Worm (Caenorhabditis elegans) whole organism, L4/young adult: Measurements from ENCODE around the gene wrt-3.

ENCODE experiments used
- W03F9.2 ChIP-seq: fragments of 150-350 bp; optimal IDR thresholded peaks from 2 replicates; lab custom pipeline; 2014; ENCODE audit warnings: missing biosample characterization, missing genetic modification characterization
- dao-5 ChIP-seq: sonication (generic microtip); optimal IDR thresholded peaks from 2 replicates; lab custom pipeline; 2016; ENCODE audit warnings: missing genotype, missing genetic modification characterization, moderate library complexity, missing compliant biosample characterization
- him-1 ChIP-seq: sonication (generic microtip); optimal IDR thresholded peaks from 2 replicates; lab custom pipeline; 2016; ENCODE audit warnings: missing genotype, missing genetic modification reagents, missing genetic modification characterization, missing compliant biosample characterization

Gene wrt-3

ce11 chrIV:9510439-9510838 is 33.2 kb upstream of the wrt-3 start, which contains the start of gene C33A12.4:
Gene C33A12.4, minus strand, starts transcription at chrIV:9510569.
- TF ChIP-seq dao-5 (tag; lab: Kevin White, UChicago), result no peak
- TF ChIP-seq him-1 (tag; lab: Kevin White, UChicago), result no peak
- TF ChIP-seq W03F9.2 (tag; lab: Kevin White, UChicago), result no peak

ce11 chrIV:9508612-9509011 is 31.4 kb upstream of the wrt-3 start, which contains the start of gene ethe-1:
Gene ethe-1, minus strand, starts transcription at chrIV:9508761.
- no peak for TF ChIP-seq him-1 (tag; lab: Kevin White, UChicago)
- TF ChIP-seq W03F9.2 (tag; lab: Kevin White, UChicago), result no peak
- no peak for TF ChIP-seq dao-5 (tag; lab: Kevin White, UChicago)

- TF ChIP-seq dao-5 (tag; lab: Kevin White, UChicago) (no peak), him-1 (tag; lab: Kevin White, UChicago) (no peak), W03F9.2 (tag; lab: Kevin White, UChicago) (no peak)
Measured at ce11 chrIV:9506251-9506650, 29.0 kb upstream of the wrt-3 start, which contains the start of gene ttr-9. Gene ttr-9, minus strand, starts transcription at chrIV:9506351.

ce11 chrIV:9500100-9500499 is 22.8 kb upstream of the wrt-3 start, which contains the start of gene ugt-21:
Gene ugt-21, plus strand, starts transcription at chrIV:9500311.
- TF ChIP-seq dao-5 (tag; lab: Kevin White, UChicago) (no peak), him-1 (tag; lab: Kevin White, UChicago) (no peak), W03F9.2 (tag; lab: Kevin White, UChicago) (no peak)

- no peak for TF ChIP-seq W03F9.2 (tag; lab: Kevin White, UChicago)
- no peak for TF ChIP-seq him-1 (tag; lab: Kevin White, UChicago)
- TF ChIP-seq dao-5 (tag; lab: Kevin White, UChicago), result no peak
Measured at ce11 chrIV:9499636-9500035, 22.4 kb upstream of the wrt-3 start.

ce11 chrIV:9498088-9498487 is 20.8 kb upstream of the wrt-3 start, which contains the start of gene sru-4:
Gene sru-4, plus strand, starts transcription at chrIV:9498388.
- TF ChIP-seq dao-5 (tag; lab: Kevin White, UChicago) (no peak), him-1 (tag; lab: Kevin White, UChicago) (no peak), W03F9.2 (tag; lab: Kevin White, UChicago) (no peak)

ce11 chrIV:9496306-9496705 is 19.1 kb upstream of the wrt-3 start, which contains the start of gene sru-3:
Gene sru-3, plus strand, starts transcription at chrIV:9496606.
- no peak for TF ChIP-seq him-1 (tag; lab: Kevin White, UChicago)
- TF ChIP-seq dao-5 (tag; lab: Kevin White, UChicago), result no peak
- TF ChIP-seq W03F9.2 (tag; lab: Kevin White, UChicago), result no peak

- TF ChIP-seq dao-5 (tag; lab: Kevin White, UChicago), result no peak
Measured at ce11 chrIV:9490320-9490719, 13.1 kb upstream of the wrt-3 start, which contains the start of gene sru-6. Gene sru-6, plus strand, starts transcription at chrIV:9490620.

ce11 chrIV:9488315-9488714 is 11.1 kb upstream of the wrt-3 start, which contains the start of gene sru-1:
Gene sru-1, plus strand, starts transcription at chrIV:9488615.
- TF ChIP-seq dao-5 (tag; lab: Kevin White, UChicago), result no peak
- TF ChIP-seq W03F9.2 (tag; lab: Kevin White, UChicago), result no peak
- no peak for TF ChIP-seq him-1 (tag; lab: Kevin White, UChicago)

ce11 chrIV:9486779-9487178 is 9.5 kb upstream of the wrt-3 start:
- no peak for TF ChIP-seq dao-5 (tag; lab: Kevin White, UChicago)
- TF ChIP-seq W03F9.2 (tag; lab: Kevin White, UChicago), result no peak
- no peak for TF ChIP-seq him-1 (tag; lab: Kevin White, UChicago)

ce11 chrIV:9485972-9486371 is 8.7 kb upstream of the wrt-3 start, which contains the start of gene sru-2:
Gene sru-2, plus strand, starts transcription at chrIV:9486272.
- no peak for TF ChIP-seq W03F9.2 (tag; lab: Kevin White, UChicago)
- no peak for TF ChIP-seq him-1 (tag; lab: Kevin White, UChicago)
- TF ChIP-seq dao-5 (tag; lab: Kevin White, UChicago), result no peak

- TF ChIP-seq him-1 (tag; lab: Kevin White, UChicago) (no peak), W03F9.2 (tag; lab: Kevin White, UChicago) (no peak)
Measured at ce11 chrIV:9485040-9485439, 7.8 kb upstream of the wrt-3 start, which contains the start of gene gadr-2. Gene gadr-2, minus strand, starts transcription at chrIV:9485140.

- TF ChIP-seq dao-5 (tag; lab: Kevin White, UChicago), result no peak
- no peak for TF ChIP-seq W03F9.2 (tag; lab: Kevin White, UChicago)
- TF ChIP-seq him-1 (tag; lab: Kevin White, UChicago), result no peak
Measured at ce11 chrIV:9480936-9481335, 3.7 kb upstream of the wrt-3 start, which contains the start of gene cng-3. Gene cng-3, minus strand, starts transcription at chrIV:9481037.

- TF ChIP-seq dao-5 (tag; lab: Kevin White, UChicago), result no peak
- no peak for TF ChIP-seq him-1 (tag; lab: Kevin White, UChicago)
- no peak for TF ChIP-seq W03F9.2 (tag; lab: Kevin White, UChicago)
Measured at ce11 chrIV:9469293-9469692, 8.0 kb downstream of the wrt-3 start.
